Fruit fly (Drosophila melanogaster): ENCODE results near the gene FucT6.

Gene FucT6

DNA sequence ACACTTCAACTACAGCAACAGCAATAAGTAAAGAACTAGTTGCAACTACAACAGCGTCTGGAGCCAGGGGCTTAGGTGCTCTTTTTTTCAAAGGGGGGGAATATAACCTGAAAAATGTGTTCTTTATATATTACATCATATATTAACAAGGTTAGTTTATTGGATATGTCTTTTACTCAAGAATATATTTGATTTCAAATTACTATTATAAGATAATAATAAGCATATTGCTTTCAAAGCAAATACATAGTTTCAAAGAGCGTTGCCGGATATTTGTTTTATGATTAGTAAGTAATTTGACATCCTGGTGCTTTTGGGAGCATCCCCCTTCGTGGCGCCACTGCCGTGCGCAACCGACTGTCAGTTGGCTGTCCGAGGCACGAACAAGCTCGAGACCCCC, 50.7 kb downstream of the FucT6 start (continued):
- TF ChIP-seq CG12299 (tag; optimal IDR thresholded peaks at IDR 0.05) (no peak), maf-S (GFP tag; optimal IDR thresholded peaks at IDR 0.05) (no peak), sisA (GFP tag; IDR thresholded peaks at IDR 0.05) (peak; percentile 50; the same call in 1 of the 2 replicates), vvl (GFP tag; IDR thresholded peaks at IDR 0.05) (peak; percentile 23; the same call in 1 of the 2 replicates), CG7786 (GFP tag; optimal IDR thresholded peaks at IDR 0.05) (no peak), sens-2 (GFP tag; IDR thresholded peaks at IDR 0.05) (no peak), pzg (GFP tag; optimal IDR thresholded peaks at IDR 0.05) (no peak), Fer3 (tag; optimal IDR thresholded peaks at IDR 0.05) (no peak), Usf (GFP tag; optimal IDR thresholded peaks at IDR 0.05) (no peak), dimm (GFP tag; IDR thresholded peaks at IDR 0.05) (no peak), Optix (GFP tag; IDR thresholded peaks at IDR 0.05) (no peak), ro (GFP tag; IDR thresholded peaks at IDR 0.05) (no peak), trem (tag; optimal IDR thresholded peaks at IDR 0.05) (peak; percentile 45), NFAT (GFP tag; IDR thresholded peaks at IDR 0.05) (no peak), prd (optimal IDR thresholded peaks at IDR 0.05) (no peak), prd (GFP tag; IDR thresholded peaks at IDR 0.05) (peak; percentile 61; the same call in 1 of the 3 replicates), CG13287 (GFP tag; IDR thresholded peaks at IDR 0.05; ENCODE audit: partially characterized antibody) (no peak), bsh (GFP tag; optimal IDR thresholded peaks at IDR 0.05) (peak; percentile 57 to 76), gsb-n (tag; optimal IDR thresholded peaks at IDR 0.05) (no peak), CG15269 (tag; optimal IDR thresholded peaks at IDR 0.05) (peak; percentile 45), Gsc (GFP tag; IDR thresholded peaks at IDR 0.05) (no peak), ac (GFP tag; optimal IDR thresholded peaks at IDR 0.05) (no peak), HLH3B (GFP tag; IDR thresholded peaks at IDR 0.05) (no peak), CG9437 (GFP tag; optimal IDR thresholded peaks at IDR 0.05) (no peak), chm (GFP tag; IDR thresholded peaks at IDR 0.05) (no peak), CG6272 (GFP tag; IDR thresholded peaks at IDR 0.05) (peak; percentile 36; the same call in 1 of the 2 replicates), gem (tag; optimal IDR thresholded peaks at IDR 0.05) (peak; percentile 77), chif (GFP tag; optimal IDR thresholded peaks at IDR 0.05) (no peak), CG2199 (GFP tag; IDR thresholded peaks at IDR 0.05) (no peak), Dref (GFP tag; IDR thresholded peaks at IDR 0.05) (no peak), CG8478 (optimal IDR thresholded peaks at IDR 0.05) (no peak), CG4404 (GFP tag; IDR thresholded peaks at IDR 0.05) (no peak), CG2116 (GFP tag; optimal IDR thresholded peaks at IDR 0.05) (no peak), NC2α (GFP tag; optimal IDR thresholded peaks at IDR 0.05) (no peak), CG11696 (GFP tag; IDR thresholded peaks at IDR 0.05) (no peak), unc-4 (GFP tag; IDR thresholded peaks at IDR 0.05; ENCODE audit: partially characterized antibody) (no peak), Ssrp (tag; optimal IDR thresholded peaks at IDR 0.05) (peak; percentile 58), toy (GFP tag; IDR thresholded peaks at IDR 0.05) (no peak), CG16863 (GFP tag; optimal IDR thresholded peaks at IDR 0.05) (no peak), CG1024 (GFP tag; IDR thresholded peaks at IDR 0.05) (no peak), CG12659 (GFP tag; optimal IDR thresholded peaks at IDR 0.05) (peak; percentile 33), CG5180 (GFP tag; optimal IDR thresholded peaks at IDR 0.05) (peak; percentile 76), pfk (GFP tag; optimal IDR thresholded peaks at IDR 0.05) (no peak), CG17829 (tag; optimal IDR thresholded peaks at IDR 0.05) (peak; percentile 33), z (GFP tag; IDR thresholded peaks at IDR 0.05) (no peak), al (GFP tag; IDR thresholded peaks at IDR 0.05) (no peak), Max (GFP tag; optimal IDR thresholded peaks at IDR 0.05) (no peak), BtbVII (GFP tag; optimal IDR thresholded peaks at IDR 0.05) (no peak), CG1233 (GFP tag; optimal IDR thresholded peaks at IDR 0.05) (no peak), CG13123 (GFP tag; optimal IDR thresholded peaks at IDR 0.05) (no peak), CG9215 (GFP tag; IDR thresholded peaks at IDR 0.05) (0 out of 2 replicates have a peak, but pooled peaks have one; percentile 24), CG6765 (GFP tag; optimal IDR thresholded peaks at IDR 0.05) (no peak)

All from whole organism, embryonic.